Fruit fly (Drosophila melanogaster) whole organism, adult: ENCODE measurements around the gene Fie.
A peak's percentile ranks its signal among the peaks of the same experiment; 100 is the strongest.

Experiments
- CG11617 ChIP-seq: fragments of 200-800 bp; sonication (Bioruptor generic); optimal IDR thresholded peaks from 2 replicates; lab custom pipeline; 2017; ENCODE audit warnings: mild to moderate bottlenecking, missing biosample characterization, missing genetic modification reagents, missing genetic modification characterization
- CG12768 ChIP-seq: fragments of 200-800 bp; sonication (Bioruptor generic); optimal IDR thresholded peaks from 2 replicates; lab custom pipeline; 2017; ENCODE audit warnings: missing biosample characterization, missing genetic modification characterization, mild to moderate bottlenecking, moderate library complexity, missing genetic modification reagents
- CG14711 ChIP-seq: fragments of 200-800 bp; sonication (Bioruptor generic); optimal IDR thresholded peaks from 2 replicates; lab custom pipeline; 2018; ENCODE audit warnings: missing biosample characterization, mild to moderate bottlenecking, missing genetic modification characterization, moderate library complexity
- CG1620 ChIP-seq: fragments of 200-800 bp; sonication (Bioruptor generic); optimal IDR thresholded peaks from 2 replicates; lab custom pipeline; 2016; ENCODE audit warnings: missing biosample characterization, missing genetic modification characterization
- CG33017 ChIP-seq: fragments of 200-800 bp; sonication (Bioruptor generic); optimal IDR thresholded peaks from 2 replicates; lab custom pipeline; 2018; ENCODE audit warnings: missing biosample characterization, mild to moderate bottlenecking, missing genetic modification characterization, moderate library complexity
- CG5204 ChIP-seq: fragments of 200-800 bp; sonication (Bioruptor generic); optimal IDR thresholded peaks from 2 replicates; lab custom pipeline; 2016; ENCODE audit warnings: missing biosample characterization, missing genetic modification characterization
- CG7045 ChIP-seq: fragments of 200-800 bp; sonication (Bioruptor generic); optimal IDR thresholded peaks from 2 replicates; lab custom pipeline; 2017; ENCODE audit warnings: missing biosample characterization, mild to moderate bottlenecking, missing genetic modification characterization
- CG7101 ChIP-seq: fragments of 200-800 bp; sonication (Bioruptor generic); optimal IDR thresholded peaks from 2 replicates; lab custom pipeline; 2018; ENCODE audit warnings: missing biosample characterization, mild to moderate bottlenecking, missing genetic modification characterization, moderate library complexity
- Clk ChIP-seq: fragments of 200-800 bp; sonication (Bioruptor generic); optimal IDR thresholded peaks from 2 replicates; lab custom pipeline; 2017; ENCODE audit warnings: missing biosample characterization, missing genetic modification characterization
- Crg-1 ChIP-seq: fragments of 200-800 bp; sonication (Bioruptor generic); optimal IDR thresholded peaks from 2 replicates; lab custom pipeline; 2016; ENCODE audit warnings: missing biosample characterization, missing genetic modification characterization
- Hr96 ChIP-seq: fragments of 200-800 bp; sonication (Bioruptor generic); optimal IDR thresholded peaks from 2 replicates; lab custom pipeline; 2016; ENCODE audit warnings: missing biosample characterization, missing genetic modification characterization
- Mnt ChIP-seq: fragments of 200-800 bp; sonication (Bioruptor generic); optimal IDR thresholded peaks from 2 replicates; lab custom pipeline; 2016; ENCODE audit warnings: missing biosample characterization, mild to moderate bottlenecking, missing genetic modification characterization
- bab1 ChIP-seq: fragments of 200-800 bp; sonication (Bioruptor generic); optimal IDR thresholded peaks from 3 replicates; lab custom pipeline; 2019; ENCODE audit warnings: missing biosample characterization, mild to moderate bottlenecking, missing genetic modification characterization, moderate library complexity
- cic ChIP-seq: fragments of 200-800 bp; sonication (Bioruptor generic); optimal IDR thresholded peaks from 2 replicates; lab custom pipeline; 2017; ENCODE audit warnings: missing biosample characterization, mild to moderate bottlenecking, missing genetic modification characterization, moderate library complexity
- cnc ChIP-seq, 2 experiments: fragments of >200 bp; optimal IDR thresholded peaks; 2 replicates each; lab custom pipeline; 2017
- kay ChIP-seq: fragments of 200-800 bp; sonication (Bioruptor generic); peaks from one replicate; lab custom pipeline; 2016; ENCODE audit warnings: missing biosample characterization, missing genetic modification characterization, borderline replicate concordance
- ovo ChIP-seq: fragments of 200-800 bp; sonication (Bioruptor generic); optimal IDR thresholded peaks from 2 replicates; lab custom pipeline; 2016; ENCODE audit warnings: missing biosample characterization, missing genetic modification characterization
- pad ChIP-seq: fragments of 200-800 bp; sonication (Bioruptor generic); optimal IDR thresholded peaks from 3 replicates; lab custom pipeline; 2017; ENCODE audit warnings: missing biosample characterization, missing genetic modification characterization, mild to moderate bottlenecking, moderate library complexity, missing genetic modification reagents
- tj ChIP-seq: fragments of 200-800 bp; sonication (Bioruptor generic); optimal IDR thresholded peaks from 3 replicates; lab custom pipeline; 2017; ENCODE audit warnings: missing biosample characterization, mild to moderate bottlenecking, missing genetic modification characterization, moderate library complexity
- toe ChIP-seq: fragments of 200-800 bp; sonication (Bioruptor generic); optimal IDR thresholded peaks from 2 replicates; lab custom pipeline; 2016; ENCODE audit warnings: missing biosample characterization, missing genetic modification characterization

Fie gene

dm6 chr3L:3873094-3873493 is 19.3 kb upstream of the Fie start:
- TF ChIP-seq kay (GFP tag; lab: Kevin White, UChicago) (no peak), ovo (GFP tag; lab: Kevin White, UChicago) (no peak), CG7045 (GFP tag; lab: Kevin White, UChicago) (no peak), bab1 (no peak)

- TF ChIP-seq CG12768 (GFP tag; lab: Kevin White, UChicago) (no peak), pad (GFP tag; lab: Kevin White, UChicago) (no peak), kay (GFP tag; lab: Kevin White, UChicago) (no peak), Hr96 (GFP tag; lab: Kevin White, UChicago) (no peak), Mnt (GFP tag; lab: Kevin White, UChicago) (no peak), ovo (GFP tag; lab: Kevin White, UChicago) (no peak), toe (GFP tag; lab: Kevin White, UChicago) (no peak), cnc (optimal IDR thresholded peaks at IDR 0.05; lab: Kevin White, UChicago) (no peak), CG1620 (GFP tag; lab: Kevin White, UChicago) (no peak), Clk (no peak), CG14711 (no peak), CG5204 (no peak), CG7045 (GFP tag; lab: Kevin White, UChicago) (no peak), Crg-1 (GFP tag; lab: Kevin White, UChicago) (no peak), CG7101 (tag; lab: Kevin White, UChicago) (no peak), CG11617 (GFP tag; lab: Kevin White, UChicago) (no peak), bab1 (no peak)
Measured at dm6 chr3L:3875004-3875403, 17.4 kb upstream of the Fie start.

dm6 chr3L:3875996-3876395 is 16.4 kb upstream of the Fie start:
- peak; percentile 19 for TF ChIP-seq kay (GFP tag; lab: Kevin White, UChicago)
- no peak for TF ChIP-seq Mnt (GFP tag; lab: Kevin White, UChicago)

- TF ChIP-seq CG1620 (GFP tag; lab: Kevin White, UChicago) (no peak), ovo (GFP tag; lab: Kevin White, UChicago) (no peak), CG11617 (GFP tag; lab: Kevin White, UChicago) (no peak), tj (no peak), cic (GFP tag; lab: Kevin White, UChicago) (no peak), CG5204 (no peak), CG12768 (GFP tag; lab: Kevin White, UChicago) (no peak), cnc (optimal IDR thresholded peaks at IDR 0.05; lab: Kevin White, UChicago) (no peak), pad (GFP tag; lab: Kevin White, UChicago) (no peak), bab1 (no peak), Mnt (GFP tag; lab: Kevin White, UChicago) (no peak), CG14711 (no peak), kay (GFP tag; lab: Kevin White, UChicago) (no peak), CG7101 (tag; lab: Kevin White, UChicago) (no peak), Clk (no peak), CG7045 (GFP tag; lab: Kevin White, UChicago) (no peak), Hr96 (GFP tag; lab: Kevin White, UChicago) (no peak), CG33017 (tag; lab: Kevin White, UChicago) (no peak), Crg-1 (GFP tag; lab: Kevin White, UChicago) (no peak)
Measured at dm6 chr3L:3876861-3877260, 15.5 kb upstream of the Fie start.

- TF ChIP-seq CG5204 (no peak), bab1 (no peak), kay (GFP tag; lab: Kevin White, UChicago) (no peak), cic (GFP tag; lab: Kevin White, UChicago) (no peak), CG1620 (GFP tag; lab: Kevin White, UChicago) (no peak), pad (GFP tag; lab: Kevin White, UChicago) (no peak), CG14711 (no peak), cnc (optimal IDR thresholded peaks at IDR 0.05; lab: Kevin White, UChicago) (no peak)
Measured at dm6 chr3L:3878734-3879310, 13.6 kb upstream of the Fie start.

- no peak for TF ChIP-seq CG11617 (GFP tag; lab: Kevin White, UChicago)
- no peak for TF ChIP-seq CG12768 (GFP tag; lab: Kevin White, UChicago)
- TF ChIP-seq CG7045 (GFP tag; lab: Kevin White, UChicago): no peak
- no peak for TF ChIP-seq cic (GFP tag; lab: Kevin White, UChicago)
- no peak for TF ChIP-seq CG1620 (GFP tag; lab: Kevin White, UChicago)
- TF ChIP-seq CG33017 (tag; lab: Kevin White, UChicago): no peak
- no peak for TF ChIP-seq cnc (optimal IDR thresholded peaks at IDR 0.05; lab: Kevin White, UChicago)
- no peak for TF ChIP-seq CG7101 (tag; lab: Kevin White, UChicago)
- no peak for TF ChIP-seq ovo (GFP tag; lab: Kevin White, UChicago)
- no peak for TF ChIP-seq Mnt (GFP tag; lab: Kevin White, UChicago)
- TF ChIP-seq CG14711: no peak
Measured at dm6 chr3L:3882046-3882445, 10.3 kb upstream of the Fie start.

dm6 chr3L:3885933-3886332 is 6.4 kb upstream of the Fie start:
- TF ChIP-seq CG1620 (GFP tag; lab: Kevin White, UChicago) (no peak), CG11617 (GFP tag; lab: Kevin White, UChicago) (no peak), Hr96 (GFP tag; lab: Kevin White, UChicago) (no peak), CG14711 (no peak), toe (GFP tag; lab: Kevin White, UChicago) (no peak), kay (GFP tag; lab: Kevin White, UChicago) (no peak), CG33017 (tag; lab: Kevin White, UChicago) (no peak), pad (GFP tag; lab: Kevin White, UChicago) (no peak), ovo (GFP tag; lab: Kevin White, UChicago) (no peak), CG5204 (no peak), CG7045 (GFP tag; lab: Kevin White, UChicago) (no peak), Crg-1 (GFP tag; lab: Kevin White, UChicago) (no peak), Clk (no peak), tj (no peak)
